Worm (Caenorhabditis elegans): ENCODE data around the gene ZK686.1.

ZK686.1 gene

DNA sequence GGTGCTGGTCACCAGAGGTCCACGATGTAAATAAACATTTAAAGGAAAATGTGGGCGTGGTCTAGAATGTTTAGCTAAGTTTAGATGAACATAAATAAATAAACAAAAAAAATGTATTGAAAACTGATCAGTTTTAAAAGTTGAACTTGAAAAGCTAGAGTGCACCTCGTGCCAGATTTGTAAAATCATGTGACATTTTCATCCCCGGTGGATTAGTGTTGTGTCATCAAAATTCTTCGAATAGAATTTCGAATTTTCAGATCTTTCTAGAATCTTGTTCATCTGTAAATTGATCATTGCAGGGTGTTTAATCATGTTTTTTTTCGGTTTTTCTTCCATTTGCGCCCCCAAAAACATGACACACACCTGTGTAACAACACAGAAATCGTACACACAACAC lies 46.4 kb upstream of the ZK686.1 start:
- TF ChIP-seq elt-1 (tag; optimal IDR thresholded peaks at IDR 0.05) (no peak), pha-4 (tag; optimal IDR thresholded peaks at IDR 0.05) (peak; percentile 65), hmg-11 (tag; optimal IDR thresholded peaks at IDR 0.05) (no peak)

DNA sequence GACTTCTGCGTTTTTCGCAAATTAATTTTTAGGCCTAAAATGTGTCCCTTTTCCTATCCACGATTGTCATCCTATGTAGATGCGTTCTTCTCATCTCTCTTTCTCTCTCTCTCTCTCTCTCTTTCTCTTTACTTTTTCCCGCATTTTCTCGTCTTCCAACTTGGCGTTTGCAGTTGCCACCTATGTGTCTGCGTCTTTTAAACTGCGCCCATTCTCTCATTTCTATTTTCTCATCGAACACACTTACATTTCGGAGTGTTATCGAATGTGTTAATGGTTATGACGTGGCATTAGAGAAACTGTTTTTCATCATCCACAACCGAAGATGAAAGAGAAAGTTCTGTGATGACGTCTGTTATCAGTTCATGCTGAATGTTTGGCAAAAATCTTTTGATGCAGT lies 44.4 kb upstream of the ZK686.1 start:
- TF ChIP-seq fkh-10 (GFP tag; optimal IDR thresholded peaks at IDR 0.05) (no peak), nhr-28 (tag; optimal IDR thresholded peaks at IDR 0.05) (no peak), daf-12 (tag; optimal IDR thresholded peaks at IDR 0.05) (no peak), nhr-25 (tag; optimal IDR thresholded peaks at IDR 0.05) (peak; percentile 75), lsy-12 (tag; optimal IDR thresholded peaks at IDR 0.05) (peak; percentile 25), skn-1 (tag; optimal IDR thresholded peaks at IDR 0.05) (peak; percentile 59), nhr-23 (tag; optimal IDR thresholded peaks at IDR 0.05) (peak; percentile 86), nhr-11 (tag; optimal IDR thresholded peaks at IDR 0.05) (no peak), ceh-82 (tag; optimal IDR thresholded peaks at IDR 0.05) (no peak), nhr-43 (tag; optimal IDR thresholded peaks at IDR 0.05; ENCODE audit: poor library complexity, severe bottlenecking) (peak; percentile 62), pqm-1 (tag; optimal IDR thresholded peaks at IDR 0.05) (peak; percentile 49), ztf-4 (tag; optimal IDR thresholded peaks at IDR 0.05) (no peak), lin-15B (tag; optimal IDR thresholded peaks at IDR 0.05) (peak; percentile 41), fos-1 (tag; optimal IDR thresholded peaks at IDR 0.05) (no peak), ceh-28 (tag; optimal IDR thresholded peaks at IDR 0.05) (peak; percentile 39), zag-1 (tag; optimal IDR thresholded peaks at IDR 0.05) (no peak), unc-62 (GFP tag; optimal IDR thresholded peaks at IDR 0.05) (peak; percentile 17), sea-2 (GFP tag; optimal IDR thresholded peaks at IDR 0.05) (no peak), nfya-1 (tag; optimal IDR thresholded peaks at IDR 0.05; ENCODE audit: insufficient read depth) (peak; percentile 74), egl-27 (tag; optimal IDR thresholded peaks at IDR 0.05) (no peak), hmg-11 (tag; optimal IDR thresholded peaks at IDR 0.05) (peak; percentile 34), ceh-16 (tag; optimal IDR thresholded peaks at IDR 0.05) (no peak), nhr-67 (tag; optimal IDR thresholded peaks at IDR 0.05) (no peak), ZK546.5 (tag; optimal IDR thresholded peaks at IDR 0.05) (no peak), elt-2 (tag; optimal IDR thresholded peaks at IDR 0.05) (peak; percentile 88), unc-39 (tag; optimal IDR thresholded peaks at IDR 0.05) (no peak), ceh-9 (tag; optimal IDR thresholded peaks at IDR 0.05) (no peak), mml-1 (tag; optimal IDR thresholded peaks at IDR 0.05) (no peak), ama-1 (optimal IDR thresholded peaks at IDR 0.05) (peak; percentile 51), lin-39 (tag; optimal IDR thresholded peaks at IDR 0.05) (peak; percentile 24), pha-4 (tag; optimal IDR thresholded peaks at IDR 0.05) (peak; percentile 72), egl-5 (tag; optimal IDR thresholded peaks at IDR 0.05) (peak; percentile 13), elt-3 (tag; optimal IDR thresholded peaks at IDR 0.05) (peak in 1 of 3 experiments; percentile 80), aly-2 (tag; optimal IDR thresholded peaks at IDR 0.05) (no peak), R02D3.7 (tag; optimal IDR thresholded peaks at IDR 0.05) (peak; percentile 11)

DNA sequence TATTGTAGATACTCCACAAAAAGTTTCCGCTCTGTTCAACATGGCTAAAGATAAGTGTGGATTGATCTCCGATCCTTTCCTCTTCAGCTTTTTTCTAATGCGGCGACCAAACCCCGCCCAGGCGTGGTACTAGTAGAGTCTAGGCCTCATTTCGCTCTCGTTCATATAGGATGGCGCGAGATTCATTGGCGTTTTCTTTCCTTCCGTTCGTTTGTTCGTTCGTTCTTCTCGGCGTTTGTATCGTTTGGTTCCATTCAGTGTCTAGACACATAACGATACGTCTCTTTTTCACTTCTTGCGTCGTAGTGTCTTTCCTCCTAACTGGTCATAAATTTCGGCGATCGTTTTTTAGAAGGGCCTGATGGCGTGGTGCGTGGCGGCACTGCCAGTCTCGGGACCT lies 43.9 kb upstream of the ZK686.1 start:
- TF ChIP-seq egl-5 (tag; optimal IDR thresholded peaks at IDR 0.05) (peak; percentile 55), aly-2 (tag; optimal IDR thresholded peaks at IDR 0.05) (no peak), ceh-82 (tag; optimal IDR thresholded peaks at IDR 0.05) (no peak), lin-39 (tag; optimal IDR thresholded peaks at IDR 0.05) (peak; percentile 53)

DNA sequence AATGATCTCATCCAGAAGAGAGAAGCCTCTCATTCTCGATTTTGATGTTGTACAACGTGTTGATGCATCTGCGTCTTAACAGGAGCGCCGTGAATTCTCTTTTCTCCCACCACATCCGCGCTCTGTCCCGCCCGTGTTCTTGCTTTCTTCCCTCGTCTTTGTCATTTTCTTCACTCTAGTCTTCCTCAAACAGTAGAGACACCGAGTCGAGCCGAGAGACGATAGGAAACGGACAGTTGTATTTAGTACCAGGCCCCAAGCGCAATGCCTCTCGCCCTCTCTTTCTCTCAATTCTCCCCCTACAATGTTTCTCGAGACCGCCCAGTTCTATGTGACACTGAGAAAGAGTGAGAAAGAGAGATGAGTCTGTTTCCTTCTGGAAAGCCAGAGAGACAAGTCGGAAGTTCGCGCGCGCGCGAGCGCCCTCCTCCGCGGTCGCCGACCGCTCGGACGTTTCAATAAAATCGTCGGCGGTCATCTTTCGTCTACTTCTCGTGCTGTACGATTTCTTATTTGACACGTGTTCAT lies 43.3 kb upstream of the ZK686.1 start, which contains the start of gene ZK112.4:
ZK112.4 (minus strand) TSS at position 478 of the 528 bp plus-strand sequence.
- TF ChIP-seq hmg-11 (tag; optimal IDR thresholded peaks at IDR 0.05) (peak; percentile 38), ceh-82 (tag; optimal IDR thresholded peaks at IDR 0.05) (no peak), lin-39 (tag; optimal IDR thresholded peaks at IDR 0.05) (peak; percentile 79), nhr-76 (tag; optimal IDR thresholded peaks at IDR 0.05) (no peak), ztf-4 (tag; optimal IDR thresholded peaks at IDR 0.05) (no peak), pqm-1 (tag; optimal IDR thresholded peaks at IDR 0.05) (no peak), R02D3.7 (tag; optimal IDR thresholded peaks at IDR 0.05) (peak; percentile 15), nhr-11 (tag; optimal IDR thresholded peaks at IDR 0.05) (peak; percentile 69), unc-39 (tag; optimal IDR thresholded peaks at IDR 0.05) (no peak), nhr-77 (tag; optimal IDR thresholded peaks at IDR 0.05) (no peak), eor-1 (tag; optimal IDR thresholded peaks at IDR 0.05) (no peak), sea-2 (GFP tag; optimal IDR thresholded peaks at IDR 0.05) (no peak), nhr-43 (tag; optimal IDR thresholded peaks at IDR 0.05; ENCODE audit: poor library complexity, severe bottlenecking) (peak; percentile 59), ztf-11 (tag; optimal IDR thresholded peaks at IDR 0.05) (no peak), egl-27 (tag; optimal IDR thresholded peaks at IDR 0.05) (no peak), mdl-1 (tag; optimal IDR thresholded peaks at IDR 0.05) (peak; percentile 65), ceh-16 (tag; optimal IDR thresholded peaks at IDR 0.05) (no peak), elt-3 (tag; optimal IDR thresholded peaks at IDR 0.05) (no peak), nhr-237 (tag; optimal IDR thresholded peaks at IDR 0.05) (no peak), nhr-12 (tag; optimal IDR thresholded peaks at IDR 0.05) (no peak), ceh-9 (tag; optimal IDR thresholded peaks at IDR 0.05) (no peak), daf-12 (tag; optimal IDR thresholded peaks at IDR 0.05) (no peak), lsy-12 (tag; optimal IDR thresholded peaks at IDR 0.05) (no peak), snpc-4 (tag; optimal IDR thresholded peaks at IDR 0.05) (no peak), fkh-10 (GFP tag; optimal IDR thresholded peaks at IDR 0.05) (peak; percentile 16), egl-5 (tag; optimal IDR thresholded peaks at IDR 0.05) (no peak), lin-15B (tag; optimal IDR thresholded peaks at IDR 0.05) (peak; percentile 61), fkh-2 (tag; optimal IDR thresholded peaks at IDR 0.05) (no peak), fos-1 (tag; optimal IDR thresholded peaks at IDR 0.05) (no peak), jun-1 (tag; optimal IDR thresholded peaks at IDR 0.05) (peak; percentile 62)
